Worm (Caenorhabditis elegans): ENCODE results near the gene C16D9.1.

- TF ChIP-seq ama-1 (optimal IDR thresholded peaks at IDR 0.05), result no peak
- TF ChIP-seq R02D3.7 (tag; optimal IDR thresholded peaks at IDR 0.05), result no peak
- TF ChIP-seq blmp-1 (tag; optimal IDR thresholded peaks at IDR 0.05; ENCODE audit: insufficient read depth), result no peak
- no peak for TF ChIP-seq ztf-1 (GFP tag; conservative IDR thresholded peaks at IDR 0.05)
- no peak for TF ChIP-seq ceh-82 (tag; optimal IDR thresholded peaks at IDR 0.05)
- no peak for TF ChIP-seq unc-62 (GFP tag; optimal IDR thresholded peaks at IDR 0.05)
- no peak for TF ChIP-seq skn-1 (tag; optimal IDR thresholded peaks at IDR 0.05)
- TF ChIP-seq nhr-12 (tag; optimal IDR thresholded peaks at IDR 0.05), result no peak
- TF ChIP-seq lsy-2 (tag; optimal IDR thresholded peaks at IDR 0.05), result peak in 1 of 2 experiments; percentile 41
Measured at ce11 chrV:8221083-8221538, 38.0 kb upstream of the C16D9.1 start, which contains the start of the genes cogc-6 and air-1.

All from whole organism, L2 larva.